Worm (Caenorhabditis elegans) whole organism, L4/young adult: ENCODE data around the gene rpl-10.

Experiments used
- W03F9.2 ChIP-seq: fragments of 150-350 bp; optimal IDR thresholded peaks from 2 replicates; lab custom pipeline; 2014; ENCODE audit warnings: missing biosample characterization, missing genetic modification characterization
- dao-5 ChIP-seq: sonication (generic microtip); optimal IDR thresholded peaks from 2 replicates; lab custom pipeline; 2016; ENCODE audit warnings: missing genotype, missing genetic modification characterization, moderate library complexity, missing compliant biosample characterization

ce11 chrII:8129495-8130010 is 14.1 kb upstream of the rpl-10 start, which contains the start of gene ulp-4:
- no peak for TF ChIP-seq W03F9.2 (tag; lab: Kevin White, UChicago)
- no peak for TF ChIP-seq dao-5 (tag; lab: Kevin White, UChicago)
